Worm (Caenorhabditis elegans) whole organism, mixed stage, embryonic: ENCODE data around the gene clec-246.

Experiments used
- lin-13 ChIP-seq: fragments of 150-350 bp; optimal IDR thresholded peaks from 2 replicates; lab custom pipeline; 2014; ENCODE audit warnings: missing biosample characterization, missing genetic modification characterization
- nhr-12 ChIP-seq: fragments of 150-350 bp; optimal IDR thresholded peaks from 2 replicates; lab custom pipeline; 2014; ENCODE audit warnings: missing biosample characterization, missing genetic modification characterization

ce11 chrV:18198421-18198820 is 9.1 kb downstream of the clec-246 start, which contains the start of gene F16H6.4:
- no peak for TF ChIP-seq nhr-12 (tag; lab: Kevin White, UChicago)
- TF ChIP-seq lin-13 (tag; lab: Kevin White, UChicago) = no peak
